Worm (Caenorhabditis elegans) whole organism, late embryonic: ENCODE results near the gene myo-3.
A peak's percentile ranks its signal among the peaks of the same experiment; 100 is the strongest.

Experiments
- C08G9.2 ChIP-seq: sonication (generic microtip); optimal IDR thresholded peaks from 2 replicates; lab custom pipeline; 2016; ENCODE audit warnings: mild to moderate bottlenecking, missing genetic modification characterization, moderate library complexity, missing compliant biosample characterization
- ceh-34 ChIP-seq: sonication (generic microtip); optimal IDR thresholded peaks from 2 replicates; lab custom pipeline; 2016; ENCODE audit warnings: mild to moderate bottlenecking, missing genetic modification characterization, missing compliant biosample characterization
- ceh-48 ChIP-seq: sonication (generic microtip); optimal IDR thresholded peaks from 2 replicates; lab custom pipeline; 2016; ENCODE audit warnings: missing genetic modification characterization, inconsistent platforms, missing compliant biosample characterization
- elt-2 ChIP-seq: sonication (generic microtip); optimal IDR thresholded peaks from 2 replicates; lab custom pipeline; 2016; ENCODE audit warnings: missing genetic modification reagents, missing genetic modification characterization, missing compliant biosample characterization
- lin-11 ChIP-seq: fragments of 200-800 bp; sonication (Bioruptor generic); optimal IDR thresholded peaks from 2 replicates; lab custom pipeline; 2018; ENCODE audit warnings: mild to moderate bottlenecking, missing genetic modification characterization, missing compliant biosample characterization
- pros-1 ChIP-seq: fragments of 150-350 bp; optimal IDR thresholded peaks from 2 replicates; lab custom pipeline; 2014; ENCODE audit warnings: missing biosample characterization, missing genetic modification reagents, missing genetic modification characterization
- tbx-2 ChIP-seq: sonication (generic microtip); optimal IDR thresholded peaks from 2 replicates; lab custom pipeline; 2016; ENCODE audit warnings: missing genetic modification characterization, missing compliant biosample characterization
- ttx-3 ChIP-seq: sonication (generic microtip); optimal IDR thresholded peaks from 2 replicates; lab custom pipeline; 2016; ENCODE audit warnings: missing genetic modification reagents, missing genetic modification characterization, missing compliant biosample characterization
- unc-3 ChIP-seq, 2 experiments: fragments of 200-800 bp in 1 of 2; sonication (Bioruptor generic) in 1 of 2; sonication (generic microtip) in 1 of 2; conservative IDR thresholded peaks in 1 of 2; optimal IDR thresholded peaks in 1 of 2; 2 replicates each; pipeline versions ENCODE4 v1.3.6 to Lab custom; 2016 to 2022; ENCODE audit warnings: missing compliant biosample characterization in 2 of 2, missing genetic modification characterization in 2 of 2, missing genetic modification reagents in 1 of 2
- unc-55 ChIP-seq: sonication (generic microtip); optimal IDR thresholded peaks from 2 replicates; lab custom pipeline; 2017; ENCODE audit warnings: missing biosample characterization, missing genetic modification reagents, missing genetic modification characterization

DNA sequence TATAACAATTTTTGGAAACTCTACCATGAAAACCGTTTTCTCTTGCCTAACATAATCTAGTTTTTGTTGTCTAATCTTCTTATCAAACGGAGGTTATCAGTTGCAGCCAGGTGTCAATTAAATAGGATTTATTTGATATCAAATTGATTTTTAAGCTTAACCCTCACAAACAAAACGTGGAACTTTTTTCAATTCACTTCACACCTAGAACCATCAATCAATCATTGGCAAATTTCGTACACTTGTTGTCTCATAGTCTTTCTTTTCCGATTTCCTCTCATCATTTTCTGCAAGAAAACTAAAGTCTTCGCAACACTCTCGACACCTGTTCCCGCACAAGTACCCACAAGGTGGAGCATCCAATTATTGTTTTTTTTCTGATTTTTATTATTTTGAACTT, 25.5 kb downstream of the myo-3 start:
- TF ChIP-seq ceh-48 (tag; lab: Kevin White, UChicago): no peak
- no peak for TF ChIP-seq lin-11
- no peak for TF ChIP-seq tbx-2 (tag; lab: Kevin White, UChicago)
- no peak for TF ChIP-seq unc-3 (GFP tag; conservative IDR thresholded peaks at IDR 0.05; lab: Robert Waterston, UW)
- no peak for TF ChIP-seq unc-3 (tag; optimal IDR thresholded peaks at IDR 0.05; lab: Kevin White, UChicago)
- TF ChIP-seq unc-55: no peak
- no peak for TF ChIP-seq ttx-3 (tag; lab: Kevin White, UChicago)
- TF ChIP-seq ceh-34 (tag; lab: Kevin White, UChicago): no peak
- TF ChIP-seq pros-1 (tag; lab: Kevin White, UChicago): no peak
- TF ChIP-seq C08G9.2: no peak
- peak; percentile 13 for TF ChIP-seq elt-2 (tag; lab: Kevin White, UChicago)
